Worm (Caenorhabditis elegans): ENCODE results near the gene mdt-19.

mdt-19 gene

ce11 chrIII:2586193-2586592 is 11.7 kb upstream of the mdt-19 start, which contains the start of gene gpa-17:
gpa-17 (plus strand) TSS chrIII:2586555.
- TF ChIP-seq hlh-30 (tag; optimal IDR thresholded peaks at IDR 0.05; ENCODE audit: insufficient read depth) (no peak), pag-3 (tag; optimal IDR thresholded peaks at IDR 0.05; ENCODE audit: borderline replicate concordance) (no peak), ahr-1 (tag; optimal IDR thresholded peaks at IDR 0.05) (no peak), fkh-10 (GFP tag; optimal IDR thresholded peaks at IDR 0.05) (no peak)

ce11 chrIII:2596984-2597454 is 834 bp upstream of the mdt-19 start, which contains the start of gene apb-1:
apb-1 (minus strand) TSS chrIII:2597034.
- TF ChIP-seq hlh-13 (GFP tag; optimal IDR thresholded peaks at IDR 0.05), result peak; percentile 19
- TF ChIP-seq elt-2 (tag; optimal IDR thresholded peaks at IDR 0.05), result peak; percentile 81
- peak; percentile 1 for TF ChIP-seq F13H6.1 (tag; optimal IDR thresholded peaks at IDR 0.05)
- peak; percentile 52 for TF ChIP-seq gmeb-2 (tag; optimal IDR thresholded peaks at IDR 0.05)
- peak; percentile 61 for TF ChIP-seq rnt-1 (tag; optimal IDR thresholded peaks at IDR 0.05)
- TF ChIP-seq unc-55 (GFP tag; optimal IDR thresholded peaks at IDR 0.05), result peak; percentile 32
- TF ChIP-seq sox-2 (GFP tag; IDR thresholded peaks at IDR 0.05), result peak; percentile 53
- TF ChIP-seq pag-3 (tag; optimal IDR thresholded peaks at IDR 0.05; ENCODE audit: borderline replicate concordance), result no peak
- TF ChIP-seq ceh-6 (GFP tag; optimal IDR thresholded peaks at IDR 0.05), result peak; percentile 13
- TF ChIP-seq ceh-48 (tag; optimal IDR thresholded peaks at IDR 0.05), result peak; percentile 98
- no peak for TF ChIP-seq fkh-6 (tag; optimal IDR thresholded peaks at IDR 0.05)
- peak; percentile 75 for TF ChIP-seq dve-1 (tag; optimal IDR thresholded peaks at IDR 0.05)
- TF ChIP-seq fkh-10 (GFP tag; optimal IDR thresholded peaks at IDR 0.05), result peak; percentile 52
- peak; percentile 65 for TF ChIP-seq ztf-16 (tag; optimal IDR thresholded peaks at IDR 0.05)
- TF ChIP-seq hlh-6 (tag; optimal IDR thresholded peaks at IDR 0.05), result no peak
- peak; percentile 58 for TF ChIP-seq npax-4 (tag; optimal IDR thresholded peaks at IDR 0.05)
- peak; percentile 79 for TF ChIP-seq ceh-19 (GFP tag; optimal IDR thresholded peaks at IDR 0.05)
- peak; percentile 58 for TF ChIP-seq ceh-2 (tag; optimal IDR thresholded peaks at IDR 0.05)
- peak; percentile 24 for TF ChIP-seq C38D4.7 (GFP tag; optimal IDR thresholded peaks at IDR 0.05)
- no peak for TF ChIP-seq pha-4 (tag; optimal IDR thresholded peaks at IDR 0.05)
- peak; percentile 62 for TF ChIP-seq C08G9.2 (tag; optimal IDR thresholded peaks at IDR 0.05)
- peak; percentile 15 for TF ChIP-seq lim-6 (tag; optimal IDR thresholded peaks at IDR 0.05)
- TF ChIP-seq madf-2 (tag; optimal IDR thresholded peaks at IDR 0.05), result peak; percentile 61
- peak; percentile 51 for TF ChIP-seq ttx-3 (tag; optimal IDR thresholded peaks at IDR 0.05)
- TF ChIP-seq tbx-7 (tag; optimal IDR thresholded peaks at IDR 0.05), result no peak
- TF ChIP-seq ref-2 (tag; optimal IDR thresholded peaks at IDR 0.05), result no peak
- TF ChIP-seq pat-9 (tag; optimal IDR thresholded peaks at IDR 0.05), result no peak
- TF ChIP-seq K02D7.2 (tag; optimal IDR thresholded peaks at IDR 0.05), result no peak
- peak; percentile 25 for TF ChIP-seq ets-4 (tag; optimal IDR thresholded peaks at IDR 0.05)
- no peak for TF ChIP-seq ceh-9 (tag; optimal IDR thresholded peaks at IDR 0.05)
- TF ChIP-seq sox-4 (tag; optimal IDR thresholded peaks at IDR 0.05), result peak; percentile 64
- peak; percentile 79 for TF ChIP-seq tbx-2 (tag; optimal IDR thresholded peaks at IDR 0.05)
- TF ChIP-seq ceh-34 (tag; optimal IDR thresholded peaks at IDR 0.05), result peak; percentile 86
- peak; percentile 60 for TF ChIP-seq ceh-14 (tag; optimal IDR thresholded peaks at IDR 0.05)
- TF ChIP-seq unc-42 (tag; optimal IDR thresholded peaks at IDR 0.05), result peak; percentile 85
- 0 out of 2 replicates have a peak, but pooled peaks have one; percentile 20 for TF ChIP-seq unc-3 (GFP tag; conservative IDR thresholded peaks at IDR 0.05)
- peak; percentile 33 for TF ChIP-seq unc-3 (tag; optimal IDR thresholded peaks at IDR 0.05)
- peak; percentile 20 for TF ChIP-seq fax-1 (tag; optimal IDR thresholded peaks at IDR 0.05)
- TF ChIP-seq mec-3 (tag; optimal IDR thresholded peaks at IDR 0.05; ENCODE audit: borderline replicate concordance), result no peak
- TF ChIP-seq pax-1 (tag; optimal IDR thresholded peaks at IDR 0.05), result peak; percentile 44
- peak; percentile 58 for TF ChIP-seq ceh-30 (tag; optimal IDR thresholded peaks at IDR 0.05)
- TF ChIP-seq ceh-45 (GFP tag; IDR thresholded peaks at IDR 0.05), result no peak
- TF ChIP-seq ceh-18 (tag; optimal IDR thresholded peaks at IDR 0.05), result peak; percentile 68
- no peak for TF ChIP-seq pros-1 (tag; optimal IDR thresholded peaks at IDR 0.05)
- peak; percentile 49 for TF ChIP-seq lin-11 (tag; optimal IDR thresholded peaks at IDR 0.05)
- peak; percentile 58 for TF ChIP-seq che-1 (tag; optimal IDR thresholded peaks at IDR 0.05)
- peak; percentile 28 for TF ChIP-seq sdc-2 (tag; optimal IDR thresholded peaks at IDR 0.05)
- TF ChIP-seq syd-9 (tag; optimal IDR thresholded peaks at IDR 0.05), result peak; percentile 31
- TF ChIP-seq Y22D7AL.16 (tag; optimal IDR thresholded peaks at IDR 0.05), result no peak

All from whole organism, late embryonic.